Worm (Caenorhabditis elegans) whole organism, L4 larva: ENCODE data around the gene ogdh-2.
A peak's percentile ranks its signal among the peaks of the same experiment; 100 is the strongest.

Experiments used
- aha-1 ChIP-seq: fragments of 150-350 bp; peaks from one replicate; lab custom pipeline; 2014; ENCODE audit warnings: missing biosample characterization, missing genetic modification characterization
- ceh-44 ChIP-seq: fragments of 200-800 bp; sonication (Bioruptor generic); IDR thresholded peaks from 2 replicates; pipeline ENCODE4 v1.3.6; 2022; ENCODE audit warnings: missing genetic modification reagents, missing genetic modification characterization, missing compliant biosample characterization
- ceh-82 ChIP-seq: sonication (generic microtip); optimal IDR thresholded peaks from 2 replicates; lab custom pipeline; 2017; ENCODE audit warnings: missing biosample characterization, missing genetic modification characterization
- hif-1 ChIP-seq, 2 experiments: sonication (generic microtip); optimal IDR thresholded peaks; 2 replicates each; lab custom pipeline; 2016 to 2017; ENCODE audit warnings: missing compliant biosample characterization in 2 of 2, missing genetic modification characterization in 2 of 2, missing genetic modification reagents in 2 of 2, missing genotype in 2 of 2, mild to moderate bottlenecking in 1 of 2
- lsy-2 ChIP-seq, 2 experiments: fragments of 150-350 bp in 1 of 2; sonication (generic microtip) in 1 of 2; optimal IDR thresholded peaks; 2 replicates each; lab custom pipeline; 2014 to 2017; ENCODE audit warnings: missing biosample characterization in 2 of 2, missing genetic modification characterization in 2 of 2
- nhr-11 ChIP-seq: fragments of 150-350 bp; optimal IDR thresholded peaks from 2 replicates; lab custom pipeline; 2014; ENCODE audit warnings: missing biosample characterization, missing genetic modification characterization

- TF ChIP-seq lsy-2 (tag; optimal IDR thresholded peaks at IDR 0.05; lab: Kevin White, UChicago) = peak in 1 of 2 experiments; percentile 26
- TF ChIP-seq ceh-82 (tag; lab: Kevin White, UChicago) = no peak
- no peak for TF ChIP-seq nhr-11
- TF ChIP-seq hif-1 (tag; optimal IDR thresholded peaks at IDR 0.05; lab: Kevin White, UChicago) = no peak
- TF ChIP-seq ceh-44 (GFP tag; lab: Robert Waterston, UW) = no peak
- TF ChIP-seq aha-1 (tag; lab: Kevin White, UChicago) = no peak
Observed at ce11 chrV:12194275-12194674, at the start of gene ogdh-2.
